Fruit fly (Drosophila melanogaster): ENCODE data around the gene vls.

vls gene

dm6 chr2L:20017055-20017454 lies 48.4 kb downstream of the vls start, which contains the start of gene CG43861 (continued):
- TF ChIP-seq Atf3 (GFP tag; optimal IDR thresholded peaks at IDR 0.05) (no peak), HLH3B (GFP tag; IDR thresholded peaks at IDR 0.05) (no peak), Drgx (GFP tag; IDR thresholded peaks at IDR 0.05) (peak; percentile 29), CG17568 (GFP tag; optimal IDR thresholded peaks at IDR 0.05) (no peak), D19A (tag; optimal IDR thresholded peaks at IDR 0.05) (no peak), CG4617 (GFP tag; optimal IDR thresholded peaks at IDR 0.05; ENCODE audit: borderline replicate concordance) (no peak), so (GFP tag; IDR thresholded peaks at IDR 0.05) (0 out of 3 replicates have a peak, but pooled peaks have one; percentile 28), mirr (GFP tag; optimal IDR thresholded peaks at IDR 0.05) (no peak), CG14965 (GFP tag; optimal IDR thresholded peaks at IDR 0.05; ENCODE audit: borderline replicate concordance) (no peak), disco-r (GFP tag; optimal IDR thresholded peaks at IDR 0.05) (no peak), kah (GFP tag; optimal IDR thresholded peaks at IDR 0.05) (no peak), Med (GFP tag) (peak; percentile 10), CG2120 (GFP tag; optimal IDR thresholded peaks at IDR 0.05) (peak; percentile 11), esg (GFP tag; conservative IDR thresholded peaks at IDR 0.05) (no peak), ewg (GFP tag; optimal IDR thresholded peaks at IDR 0.05) (no peak), Hey (tag; optimal IDR thresholded peaks at IDR 0.05) (no peak), CG6791 (GFP tag; IDR thresholded peaks at IDR 0.05; ENCODE audit: partially characterized antibody) (0 out of 3 replicates have a peak, but pooled peaks have one; percentile 32), CG31224 (GFP tag; IDR thresholded peaks at IDR 0.05) (no peak), ind (GFP tag; optimal IDR thresholded peaks at IDR 0.05) (no peak), ab (GFP tag; optimal IDR thresholded peaks at IDR 0.05) (no peak), Xrp1 (GFP tag; IDR thresholded peaks at IDR 0.05) (no peak), Sry-β (GFP tag; optimal IDR thresholded peaks at IDR 0.05) (no peak), CG5180 (GFP tag; optimal IDR thresholded peaks at IDR 0.05) (peak; percentile 97), Ets65A (GFP tag) (peak; percentile 25), rib (GFP tag; IDR thresholded peaks at IDR 0.05) (no peak), MESR4 (GFP tag; optimal IDR thresholded peaks at IDR 0.05) (no peak), unpg (GFP tag; optimal IDR thresholded peaks at IDR 0.05) (peak; percentile 9), Aef1 (GFP tag; IDR thresholded peaks at IDR 0.05) (no peak), ttk (GFP tag; IDR thresholded peaks at IDR 0.05) (no peak)

dm6 chr2L:20016448-20016847 lies 49.0 kb downstream of the vls start:
- TF ChIP-seq jing (GFP tag; optimal IDR thresholded peaks at IDR 0.05) = no peak
- TF ChIP-seq tna (GFP tag; IDR thresholded peaks at IDR 0.05; ENCODE audit: partially characterized antibody) = no peak
- TF ChIP-seq Dfd (GFP tag; optimal IDR thresholded peaks at IDR 0.05) = no peak
- no peak for TF ChIP-seq CG12219 (GFP tag; optimal IDR thresholded peaks at IDR 0.05)
- no peak for TF ChIP-seq Stat92E (GFP tag; optimal IDR thresholded peaks at IDR 0.05)
- no peak for TF ChIP-seq prd (optimal IDR thresholded peaks at IDR 0.05)
- no peak for TF ChIP-seq prd (GFP tag; IDR thresholded peaks at IDR 0.05)
- no peak for TF ChIP-seq fd96Cb (tag; optimal IDR thresholded peaks at IDR 0.05)
- TF ChIP-seq jumu (GFP tag; optimal IDR thresholded peaks at IDR 0.05) = no peak
- TF ChIP-seq mam (GFP tag; optimal IDR thresholded peaks at IDR 0.05) = no peak
- no peak for TF ChIP-seq sug (tag; optimal IDR thresholded peaks at IDR 0.05)
- TF ChIP-seq HmgZ (tag; optimal IDR thresholded peaks at IDR 0.05) = no peak
- TF ChIP-seq Ravus (GFP tag; IDR thresholded peaks at IDR 0.05) = no peak
- TF ChIP-seq ssp (GFP tag; IDR thresholded peaks at IDR 0.05) = no peak
- TF ChIP-seq Trl (optimal IDR thresholded peaks at IDR 0.05) = no peak
- no peak for TF ChIP-seq Trl (GFP tag; optimal IDR thresholded peaks at IDR 0.05)
- no peak for TF ChIP-seq hkb (optimal IDR thresholded peaks at IDR 0.05)
- no peak for TF ChIP-seq hkb (GFP tag; IDR thresholded peaks at IDR 0.05)
- TF ChIP-seq CG1602 (GFP tag; optimal IDR thresholded peaks at IDR 0.05) = no peak
- no peak for TF ChIP-seq CG34376 (GFP tag; optimal IDR thresholded peaks at IDR 0.05)
- TF ChIP-seq H2.0 (GFP tag; IDR thresholded peaks at IDR 0.05) = no peak
- no peak for TF ChIP-seq tup (GFP tag; optimal IDR thresholded peaks at IDR 0.05)
- no peak for TF ChIP-seq shn (GFP tag; optimal IDR thresholded peaks at IDR 0.05)
- no peak for TF ChIP-seq CoRest (tag; optimal IDR thresholded peaks at IDR 0.05)
- no peak for TF ChIP-seq unc-4 (GFP tag; IDR thresholded peaks at IDR 0.05; ENCODE audit: partially characterized antibody)

Data from whole organism, embryonic.